Worm (Caenorhabditis elegans) whole organism, L3 larva: ENCODE results near the gene sri-48.
"Not testable (repeated sequence)": the region's sequence is repeated elsewhere in the genome, so short reads cannot be mapped to it uniquely, and the experiment has no call there.

Source experiments
- R02D3.7 ChIP-seq: fragments of 150-350 bp; optimal IDR thresholded peaks from 2 replicates; lab custom pipeline; 2014; ENCODE audit warnings: missing biosample characterization, missing genetic modification characterization
- ZK546.5 ChIP-seq: sonication (generic microtip); optimal IDR thresholded peaks from 2 replicates; lab custom pipeline; 2017; ENCODE audit warnings: missing biosample characterization, missing genetic modification characterization
- aly-2 ChIP-seq: fragments of 150-350 bp; optimal IDR thresholded peaks from 2 replicates; lab custom pipeline; 2014; ENCODE audit warnings: missing biosample characterization, missing genetic modification characterization
- ama-1 ChIP-seq: fragments of 150-350 bp; optimal IDR thresholded peaks from 2 replicates; lab custom pipeline; 2018
- ceh-28 ChIP-seq: fragments of 150-350 bp; optimal IDR thresholded peaks from 2 replicates; lab custom pipeline; 2014; ENCODE audit warnings: missing biosample characterization, missing genetic modification reagents, missing genetic modification characterization
- ceh-82 ChIP-seq: fragments of 150-350 bp; optimal IDR thresholded peaks from 2 replicates; lab custom pipeline; 2014; ENCODE audit warnings: missing biosample characterization, missing genetic modification characterization
- daf-12 ChIP-seq: fragments of 150-350 bp; optimal IDR thresholded peaks from 2 replicates; lab custom pipeline; 2014; ENCODE audit warnings: missing biosample characterization, missing genetic modification reagents, missing genetic modification characterization
- egl-27 ChIP-seq: sonication (generic microtip); optimal IDR thresholded peaks from 4 replicates; lab custom pipeline; 2017; ENCODE audit warnings: missing biosample characterization, missing genetic modification reagents, missing genetic modification characterization
- egl-5 ChIP-seq: fragments of 150-350 bp; optimal IDR thresholded peaks from 2 replicates; lab custom pipeline; 2017; ENCODE audit warnings: missing biosample characterization, missing genetic modification reagents, missing genetic modification characterization, inconsistent platforms
- elt-1 ChIP-seq: fragments of 150-350 bp; optimal IDR thresholded peaks from 2 replicates; lab custom pipeline; 2014; ENCODE audit warnings: missing biosample characterization, missing genetic modification characterization
- elt-2 ChIP-seq: sonication (generic microtip); optimal IDR thresholded peaks from 2 replicates; lab custom pipeline; 2016; ENCODE audit warnings: missing genetic modification reagents, mild to moderate bottlenecking, missing genetic modification characterization, missing compliant biosample characterization
- elt-3 ChIP-seq, 3 experiments: fragments of 150-350 bp in 1 of 3; sonication (generic microtip) in 2 of 3; optimal IDR thresholded peaks; 2 replicates in 2 of 3; 4 replicates in 1 of 3; lab custom pipeline; 2014 to 2017; ENCODE audit warnings: missing biosample characterization in 3 of 3, missing genetic modification characterization in 3 of 3
- fkh-2 ChIP-seq: fragments of 150-350 bp; optimal IDR thresholded peaks from 2 replicates; lab custom pipeline; 2014; ENCODE audit warnings: missing biosample characterization, missing genetic modification reagents, missing genetic modification characterization
- hmg-11 ChIP-seq: sonication (generic microtip); optimal IDR thresholded peaks from 2 replicates; lab custom pipeline; 2016; ENCODE audit warnings: missing genetic modification characterization, missing compliant biosample characterization
- jun-1 ChIP-seq: fragments of 150-350 bp; optimal IDR thresholded peaks from 2 replicates; lab custom pipeline; 2014; ENCODE audit warnings: missing biosample characterization, missing genetic modification reagents, missing genetic modification characterization
- lin-15B ChIP-seq: fragments of 150-350 bp; optimal IDR thresholded peaks from 2 replicates; lab custom pipeline; 2014; ENCODE audit warnings: missing biosample characterization, missing genetic modification characterization
- nfya-1 ChIP-seq: sonication (generic microtip); optimal IDR thresholded peaks from 2 replicates; lab custom pipeline; 2017; ENCODE audit warnings: missing genetic modification characterization, mild to moderate bottlenecking, missing compliant biosample characterization, antibody characterized with exemption, moderate library complexity; ENCODE audit not compliant: insufficient read depth
- nhr-12 ChIP-seq: fragments of 150-350 bp; optimal IDR thresholded peaks from 2 replicates; lab custom pipeline; 2014; ENCODE audit warnings: missing biosample characterization, missing genetic modification characterization
- nhr-25 ChIP-seq: sonication (generic microtip); optimal IDR thresholded peaks from 2 replicates; lab custom pipeline; 2017; ENCODE audit warnings: missing biosample characterization, missing genetic modification characterization
- nhr-43 ChIP-seq: sonication (generic microtip); optimal IDR thresholded peaks from 2 replicates; lab custom pipeline; 2016; ENCODE audit warnings: mild to moderate bottlenecking, missing genetic modification characterization, missing compliant biosample characterization; ENCODE audit not compliant: poor library complexity, severe bottlenecking
- nhr-67 ChIP-seq: fragments of 150-350 bp; optimal IDR thresholded peaks from 2 replicates; lab custom pipeline; 2014; ENCODE audit warnings: missing biosample characterization, missing genetic modification characterization
- nhr-76 ChIP-seq: fragments of 150-350 bp; sonication (generic microtip); optimal IDR thresholded peaks from 5 replicates; lab custom pipeline; 2014; ENCODE audit warnings: missing biosample characterization, missing genetic modification characterization
- pqm-1 ChIP-seq: fragments of 150-350 bp; optimal IDR thresholded peaks from 2 replicates; lab custom pipeline; 2017; ENCODE audit warnings: missing biosample characterization, missing genetic modification characterization, inconsistent platforms
- skn-1 ChIP-seq: fragments of 150-350 bp; optimal IDR thresholded peaks from 2 replicates; lab custom pipeline; 2014; ENCODE audit warnings: missing biosample characterization, missing genetic modification characterization
- snpc-4 ChIP-seq: fragments of 150-350 bp; optimal IDR thresholded peaks from 2 replicates; lab custom pipeline; 2014; ENCODE audit warnings: missing biosample characterization, missing genetic modification characterization
- tbx-2 ChIP-seq: sonication (generic microtip); optimal IDR thresholded peaks from 2 replicates; lab custom pipeline; 2016; ENCODE audit warnings: mild to moderate bottlenecking, missing genetic modification characterization, missing compliant biosample characterization
- unc-39 ChIP-seq: sonication (generic microtip); optimal IDR thresholded peaks from 4 replicates; lab custom pipeline; 2017; ENCODE audit warnings: missing biosample characterization, missing genetic modification characterization
- unc-62 ChIP-seq: fragments of 150-350 bp; sonication (generic microtip); optimal IDR thresholded peaks from 4 replicates; lab custom pipeline; 2014; ENCODE audit warnings: missing biosample characterization, missing genetic modification reagents, missing genetic modification characterization
- ztf-11 ChIP-seq: fragments of 150-350 bp; optimal IDR thresholded peaks from 2 replicates; lab custom pipeline; 2014; ENCODE audit warnings: missing biosample characterization, missing genetic modification characterization
- ztf-4 ChIP-seq: fragments of 150-350 bp; optimal IDR thresholded peaks from 2 replicates; lab custom pipeline; 2014; ENCODE audit warnings: missing biosample characterization, missing genetic modification characterization

The sri-48 gene

DNA sequence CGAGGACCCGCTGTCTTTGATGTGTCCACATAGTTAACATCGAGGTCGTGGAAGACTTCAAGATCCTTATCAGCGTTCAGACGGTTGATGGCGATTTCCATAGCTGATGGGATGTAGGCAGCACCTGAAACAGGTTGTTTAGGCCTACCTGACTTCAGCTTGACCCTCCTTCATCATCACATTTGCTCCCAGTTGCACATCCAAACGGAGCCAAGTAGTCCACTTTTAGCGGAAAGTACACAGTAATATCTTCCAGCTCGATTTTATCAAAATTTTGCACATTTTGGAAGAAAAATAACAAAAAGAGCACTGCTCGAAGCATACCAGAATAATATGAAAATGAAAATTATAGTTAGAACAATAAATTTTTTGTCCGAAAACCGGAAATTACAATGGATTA, 4.2 kb downstream of the sri-48 start, which contains the start of gene gcy-15:
Gene gcy-15, minus strand, starts transcription at position 101 of the 400 bp plus-strand sequence.
- TF ChIP-seq elt-2 (tag; lab: Kevin White, UChicago), result no peak
- TF ChIP-seq nhr-76 (tag; lab: Kevin White, UChicago), result no peak
- no peak for TF ChIP-seq ztf-4 (tag; lab: Kevin White, UChicago)
- no peak for TF ChIP-seq ceh-28 (tag; lab: Kevin White, UChicago)
- no peak for TF ChIP-seq ztf-11 (tag; lab: Kevin White, UChicago)
- no peak for TF ChIP-seq jun-1 (tag; lab: Kevin White, UChicago)
- no peak for TF ChIP-seq pqm-1 (tag; lab: Kevin White, UChicago)
- TF ChIP-seq hmg-11 (tag; lab: Kevin White, UChicago), result no peak
- no peak for TF ChIP-seq ama-1
- no peak for TF ChIP-seq elt-3 (tag; optimal IDR thresholded peaks at IDR 0.05; lab: Kevin White, UChicago)
- no peak for TF ChIP-seq tbx-2 (tag; lab: Kevin White, UChicago)
- TF ChIP-seq R02D3.7 (tag; lab: Kevin White, UChicago), result no peak
- TF ChIP-seq nhr-25 (tag; lab: Kevin White, UChicago), result no peak
- TF ChIP-seq unc-62, result no peak
- TF ChIP-seq nhr-43, result no peak
- TF ChIP-seq ZK546.5 (tag; lab: Kevin White, UChicago), result no peak
- TF ChIP-seq nfya-1 (tag; lab: Kevin White, UChicago), result no peak
- TF ChIP-seq egl-27 (tag; lab: Kevin White, UChicago), result no peak
- TF ChIP-seq egl-5 (tag; lab: Kevin White, UChicago), result no peak
- no peak for TF ChIP-seq skn-1 (tag; lab: Kevin White, UChicago)

DNA sequence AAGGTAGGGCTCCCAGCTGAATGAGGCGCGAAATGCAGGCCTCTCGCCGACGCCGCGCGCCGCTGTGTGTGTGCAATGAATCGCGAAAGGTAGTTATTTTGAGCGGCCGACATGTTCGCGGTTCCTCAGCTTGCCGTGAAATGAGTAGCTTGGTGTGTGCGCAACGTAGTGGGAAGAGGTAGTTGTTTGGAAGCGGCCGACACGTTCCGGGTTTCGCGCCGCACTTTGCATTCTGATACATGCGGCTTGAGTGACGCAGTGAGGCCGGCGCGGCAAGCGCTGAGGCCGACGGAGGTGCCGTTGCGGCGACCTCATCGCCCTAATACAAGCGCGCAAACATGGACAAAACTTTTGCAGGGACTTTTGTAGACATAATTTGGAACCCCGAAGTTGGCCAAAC, 5.4 kb downstream of the sri-48 start:
- TF ChIP-seq unc-39 (no peak), lin-15B (tag; lab: Kevin White, UChicago) (no peak)

DNA sequence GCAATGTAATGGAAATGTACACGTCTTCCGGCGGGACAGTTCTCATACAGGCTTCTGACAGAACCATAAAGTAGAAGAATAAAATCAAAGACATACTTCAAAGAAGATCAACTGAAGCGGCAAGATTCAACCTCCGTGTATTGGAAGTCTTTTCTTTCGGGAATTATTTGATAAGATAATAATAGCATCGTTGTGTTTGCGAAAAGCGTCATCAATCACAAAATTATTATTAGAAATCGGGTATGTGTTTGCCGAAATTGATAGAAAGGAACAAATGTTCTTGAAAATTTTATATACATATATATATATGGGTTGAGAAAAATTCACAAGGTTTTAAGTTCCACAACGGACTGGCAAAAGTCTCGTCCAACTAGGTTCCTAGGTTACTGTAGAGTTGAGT, 9.6 kb downstream of the sri-48 start, which contains the start of gene Y27F2A.9:
Gene Y27F2A.9, minus strand, starts transcription at position 101 of the 400 bp plus-strand sequence.
- not testable (repeated sequence) for TF ChIP-seq ceh-28, nhr-67, elt-1 (tag; lab: Kevin White, UChicago)
- TF ChIP-seq, all 47 proteins: peak for 0; not testable (repeated sequence) for 47

DNA sequence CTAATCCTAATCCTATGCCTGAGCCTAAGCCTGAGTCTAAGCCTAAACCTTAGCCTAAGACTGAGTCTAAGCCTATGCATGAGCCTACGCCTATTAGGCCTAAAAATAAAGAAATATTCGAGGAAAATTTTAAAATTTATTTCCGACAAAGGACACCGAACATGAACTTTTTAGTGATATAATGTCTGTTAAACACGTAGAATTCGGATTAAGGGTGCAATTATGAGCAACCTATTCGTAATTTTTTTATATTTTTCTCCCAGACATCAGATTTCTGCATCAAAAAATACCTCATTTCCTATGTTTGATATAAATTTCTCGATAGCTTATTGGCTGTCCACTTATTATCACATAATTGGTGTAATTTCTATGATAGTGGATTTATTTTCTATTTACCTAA, 12.1 kb downstream of the sri-48 start, which contains the start of gene Y27F2A.11:
Gene Y27F2A.11, plus strand, starts transcription at position 301 of the 400 bp plus-strand sequence.
- TF ChIP-seq nhr-25, snpc-4, elt-2 (tag; lab: Kevin White, UChicago): not testable (repeated sequence)

DNA sequence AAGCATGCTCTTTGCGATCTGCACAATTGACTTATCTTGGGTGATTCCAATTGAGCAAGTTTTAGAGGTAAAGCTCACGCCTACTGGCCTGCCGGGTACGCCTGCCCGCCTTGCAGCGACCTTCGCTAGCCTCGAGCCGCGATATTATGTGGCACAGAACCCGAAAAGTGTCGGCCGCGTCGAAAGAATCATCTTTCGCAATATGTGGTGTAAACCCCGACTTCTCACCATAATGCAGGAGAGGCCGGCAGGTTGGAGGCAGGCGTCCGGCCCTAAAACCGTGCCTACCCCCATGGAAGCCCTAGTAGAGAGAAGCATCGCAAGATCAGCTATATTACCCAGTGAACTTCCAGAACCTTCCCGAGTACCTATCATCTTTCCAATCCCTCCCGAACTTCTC, 15.3 kb downstream of the sri-48 start:
- TF ChIP-seq nhr-12 (no peak), daf-12 (tag; lab: Kevin White, UChicago) (no peak), hmg-11 (tag; lab: Kevin White, UChicago) (no peak), ceh-28 (tag; lab: Kevin White, UChicago) (no peak), aly-2 (tag; lab: Kevin White, UChicago) (no peak), nfya-1 (tag; lab: Kevin White, UChicago) (no peak)
- TF ChIP-seq, all 47 proteins: peak for 0

DNA sequence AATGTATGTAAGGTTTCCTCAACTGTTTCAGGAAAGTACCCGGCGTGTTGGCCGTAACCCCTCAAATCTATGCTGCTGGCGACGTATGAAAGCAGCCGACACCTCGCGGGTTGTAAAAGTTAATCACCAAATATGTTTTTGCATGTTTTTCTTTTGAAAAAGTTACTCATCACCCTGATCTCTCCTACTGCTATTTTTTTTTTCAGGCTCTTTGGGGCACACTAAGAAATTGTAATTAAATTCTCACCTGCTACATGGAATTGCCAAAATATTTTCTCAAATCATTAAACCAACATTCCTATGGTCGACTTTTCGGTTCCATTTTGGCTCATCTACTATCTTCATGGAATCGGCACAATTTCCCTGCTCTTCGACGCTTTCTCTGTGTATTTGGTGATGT, 16.3 kb downstream of the sri-48 start, which contains the start of gene sri-78:
Gene sri-78, plus strand, starts transcription at position 301 of the 400 bp plus-strand sequence.
- TF ChIP-seq fkh-2; ceh-82; ztf-4 (tag; lab: Kevin White, UChicago): not testable (repeated sequence)
- TF ChIP-seq, all 47 proteins: peak for 0; not testable (repeated sequence) for 47
